Fruit fly (Drosophila melanogaster) whole organism: Measurements from ENCODE around the gene Tmep.

Experiments used
- CG8478 ChIP-seq: fragments of >200 bp; optimal IDR thresholded peaks from 2 replicates; lab custom pipeline; 2018; ENCODE audit warnings: inconsistent platforms
- Dll ChIP-seq: fragments of >200 bp; optimal IDR thresholded peaks from 2 replicates; lab custom pipeline; 2017
- EcR ChIP-seq, 2 experiments: fragments of >200 bp; optimal IDR thresholded peaks; 2 replicates each; lab custom pipeline; 2017; ENCODE audit warnings: missing biosample characterization in 2 of 2, missing genetic modification characterization in 2 of 2, missing genetic modification reagents in 2 of 2
- pan ChIP-seq: fragments of >200 bp; optimal IDR thresholded peaks from 2 replicates; lab custom pipeline; 2017
- psq ChIP-seq: fragments of >200 bp; optimal IDR thresholded peaks from 2 replicates; lab custom pipeline; 2017
- usp ChIP-seq: fragments of >200 bp; optimal IDR thresholded peaks from 2 replicates; lab custom pipeline; 2017; ENCODE audit warnings: missing biosample characterization, missing genetic modification characterization, mixed read lengths

Gene Tmep

DNA sequence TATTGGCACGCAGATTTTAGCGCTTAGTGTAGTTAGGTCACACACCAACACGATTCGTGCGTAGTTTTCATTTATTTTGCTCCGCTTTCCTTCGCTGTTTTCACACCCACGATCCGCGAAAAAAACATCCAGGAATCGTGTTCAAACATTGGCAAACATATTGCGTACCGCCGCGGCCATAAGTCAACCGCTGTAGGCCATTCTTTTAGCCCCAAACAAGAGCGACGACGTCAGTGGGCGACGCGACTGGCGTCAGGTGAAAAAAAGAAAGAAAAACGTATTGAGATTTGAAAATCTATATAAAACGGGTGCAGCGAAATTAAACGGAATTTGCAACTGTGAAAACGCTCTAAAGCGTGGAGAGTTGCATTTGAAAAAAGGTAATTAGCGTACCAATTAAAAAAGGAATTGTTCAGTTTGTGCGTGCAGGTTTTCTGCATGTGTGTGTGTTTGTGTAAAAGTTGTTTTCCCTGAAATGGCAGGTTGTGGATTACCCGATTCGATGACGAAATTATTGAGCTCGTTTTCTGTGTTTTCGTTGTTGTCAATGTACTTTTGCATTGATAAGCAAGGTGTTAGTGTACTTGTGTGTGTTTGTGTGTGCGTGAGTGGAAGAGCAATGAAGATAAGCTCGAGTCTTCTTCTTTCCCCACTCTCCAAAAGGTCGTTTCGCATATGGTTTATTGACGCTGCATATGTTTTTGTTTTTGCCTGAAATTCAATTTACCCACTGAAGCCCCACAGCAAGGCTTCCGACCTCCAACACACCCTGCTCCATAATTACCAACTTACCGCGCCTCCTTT lies at the start of gene Tmep:
TSS of gene Tmep (plus strand) at position 20 of the 804 bp plus-strand sequence.
- TF ChIP-seq pan (lab: Kevin White, UChicago) (no peak), Dll (no peak), CG8478 (lab: Kevin White, UChicago) (no peak), usp (GFP tag; lab: Kevin White, UChicago) (no peak), EcR (GFP tag; optimal IDR thresholded peaks at IDR 0.05; lab: Kevin White, UChicago) (no peak), psq (lab: Kevin White, UChicago) (no peak)

DNA sequence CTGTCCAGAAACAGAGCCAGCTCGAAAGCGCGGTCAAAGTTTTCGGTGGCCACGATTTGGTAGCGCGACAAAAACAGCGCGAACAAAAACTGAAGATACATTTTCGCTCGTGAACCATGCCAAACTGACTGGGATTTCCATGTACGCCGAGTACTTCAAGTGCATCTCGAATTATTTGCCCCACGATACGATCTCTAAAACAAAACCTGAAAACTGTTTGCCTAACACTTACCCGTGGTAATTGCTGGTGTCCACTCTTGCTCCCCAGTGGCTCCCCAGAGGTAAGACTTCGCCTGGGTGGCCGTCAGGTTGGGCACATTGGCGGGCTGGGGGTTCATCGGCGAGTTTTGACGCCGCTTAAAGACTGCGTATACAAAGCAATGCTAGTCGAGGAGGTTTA lies 37.8 kb upstream of the Tmep start, which contains the start of gene Ir62a:
TSS of gene Ir62a (minus strand) at position 101 of the 400 bp plus-strand sequence.
- TF ChIP-seq pan (lab: Kevin White, UChicago) (no peak), CG8478 (lab: Kevin White, UChicago) (no peak), Dll (no peak)

DNA sequence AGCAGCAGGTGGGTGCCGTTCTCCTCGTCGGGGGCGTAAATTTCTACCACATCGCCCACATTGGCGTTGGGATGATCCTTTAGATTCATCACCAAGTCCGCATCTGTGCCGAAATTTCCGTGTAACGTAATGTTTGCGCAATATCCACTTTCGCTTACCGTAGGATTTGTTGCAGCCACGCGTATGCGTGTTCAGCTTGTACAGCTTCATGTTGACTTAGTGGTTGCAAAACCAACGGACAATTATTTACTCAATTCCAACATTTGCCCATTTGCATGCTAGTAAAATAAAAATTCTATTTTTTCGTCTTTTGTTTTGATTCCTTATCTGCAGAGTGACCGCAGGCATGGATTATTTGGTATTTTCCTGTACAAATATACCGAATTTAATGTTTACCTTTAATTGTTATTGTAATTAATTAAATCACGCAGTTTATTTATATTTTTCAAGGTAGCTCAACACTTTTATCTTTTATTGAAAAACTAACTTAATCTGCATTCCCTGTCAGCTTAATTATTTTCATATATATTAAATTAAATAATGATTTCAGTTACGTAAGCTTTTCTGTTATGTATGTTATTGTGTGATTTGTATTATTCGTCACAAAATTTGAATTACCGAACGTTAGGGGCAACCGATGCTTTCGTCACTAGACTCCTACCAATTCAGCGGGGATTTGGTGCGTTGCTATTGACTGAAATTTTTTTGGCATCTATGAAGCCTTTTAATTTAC lies 35.1 kb upstream of the Tmep start, which contains the start of gene Iml1:
TSS of gene Iml1 (minus strand) at position 336 of the 733 bp plus-strand sequence.
- TF ChIP-seq pan (lab: Kevin White, UChicago) = no peak
- no peak for TF ChIP-seq Dll
- no peak for TF ChIP-seq EcR (GFP tag; optimal IDR thresholded peaks at IDR 0.05; lab: Kevin White, UChicago)
- no peak for TF ChIP-seq usp (GFP tag; lab: Kevin White, UChicago)

DNA sequence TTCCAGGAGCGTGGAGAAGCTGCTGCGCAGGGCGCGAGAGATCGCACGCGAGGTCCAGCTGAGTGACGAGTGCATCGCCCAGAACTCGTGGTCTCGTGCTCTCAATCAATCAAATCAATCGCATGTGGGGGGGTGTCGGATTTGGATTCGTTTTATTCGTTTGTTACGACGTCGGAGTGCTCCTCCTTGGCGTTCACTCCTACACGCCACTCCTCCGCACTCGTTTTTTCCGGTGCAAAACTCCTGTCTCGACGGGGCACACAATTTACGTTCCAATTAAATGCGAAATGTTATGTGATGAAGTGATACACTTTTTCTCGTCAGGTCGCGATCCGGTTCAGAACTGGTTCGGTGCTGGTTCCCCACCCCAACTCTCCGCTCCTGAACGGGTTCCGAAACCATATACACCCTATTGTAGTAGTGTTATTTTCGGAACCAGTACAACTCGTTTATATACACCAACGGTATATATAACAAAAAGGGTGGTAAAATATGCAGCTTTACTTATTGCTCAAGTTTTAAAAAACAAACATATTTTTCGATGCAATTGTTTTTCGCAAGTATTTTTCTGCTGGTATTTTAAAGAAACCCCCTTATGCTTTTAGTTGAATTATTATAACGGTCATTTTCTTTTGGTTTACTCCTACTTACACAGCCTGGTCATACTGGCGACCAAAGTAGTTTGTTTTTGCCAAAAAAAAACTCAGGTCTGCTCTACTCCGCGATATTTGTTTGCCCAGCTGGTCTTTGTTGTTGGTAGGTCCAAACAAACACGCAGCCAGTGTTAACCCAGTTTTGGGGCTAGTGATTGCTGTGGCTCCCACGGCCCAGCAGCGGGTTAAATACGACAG lies 32.3 kb upstream of the Tmep start, which contains the start of the genes CG12091 and pns:
TSS of gene CG12091 (minus strand) at position 349 of the 851 bp plus-strand sequence.
TSS of gene pns (plus strand) at position 651 of the 851 bp plus-strand sequence.
- TF ChIP-seq usp (GFP tag; lab: Kevin White, UChicago) (no peak), EcR (GFP tag; optimal IDR thresholded peaks at IDR 0.05; lab: Kevin White, UChicago) (no peak), psq (lab: Kevin White, UChicago) (no peak), CG8478 (lab: Kevin White, UChicago) (no peak), Dll (no peak), pan (lab: Kevin White, UChicago) (no peak)

dm6 chr3L:1537353-1537752 lies 31.6 kb upstream of the Tmep start:
- no peak for TF ChIP-seq usp (GFP tag; lab: Kevin White, UChicago)
- TF ChIP-seq psq (lab: Kevin White, UChicago) = no peak
- TF ChIP-seq CG8478 (lab: Kevin White, UChicago) = no peak
- TF ChIP-seq pan (lab: Kevin White, UChicago) = no peak
- no peak for TF ChIP-seq Dll
- TF ChIP-seq EcR (GFP tag; optimal IDR thresholded peaks at IDR 0.05; lab: Kevin White, UChicago) = no peak

- TF ChIP-seq EcR (GFP tag; optimal IDR thresholded peaks at IDR 0.05; lab: Kevin White, UChicago) (no peak), Dll (no peak), CG8478 (lab: Kevin White, UChicago) (no peak), pan (lab: Kevin White, UChicago) (no peak), psq (lab: Kevin White, UChicago) (no peak), usp (GFP tag; lab: Kevin White, UChicago) (no peak)
Measured at dm6 chr3L:1538314-1538854, 30.6 kb upstream of the Tmep start.

dm6 chr3L:1545693-1546329 lies 23.2 kb upstream of the Tmep start, which contains the start of the genes CG32313 and Pcyt1:
Gene CG32313 (minus strand): TSS chr3L:1545743.
Gene Pcyt1 (plus strand): TSS chr3L:1546092.
- TF ChIP-seq psq (lab: Kevin White, UChicago) (no peak), usp (GFP tag; lab: Kevin White, UChicago) (no peak), pan (lab: Kevin White, UChicago) (no peak), Dll (no peak), EcR (GFP tag; optimal IDR thresholded peaks at IDR 0.05; lab: Kevin White, UChicago) (no peak), CG8478 (lab: Kevin White, UChicago) (no peak)

DNA sequence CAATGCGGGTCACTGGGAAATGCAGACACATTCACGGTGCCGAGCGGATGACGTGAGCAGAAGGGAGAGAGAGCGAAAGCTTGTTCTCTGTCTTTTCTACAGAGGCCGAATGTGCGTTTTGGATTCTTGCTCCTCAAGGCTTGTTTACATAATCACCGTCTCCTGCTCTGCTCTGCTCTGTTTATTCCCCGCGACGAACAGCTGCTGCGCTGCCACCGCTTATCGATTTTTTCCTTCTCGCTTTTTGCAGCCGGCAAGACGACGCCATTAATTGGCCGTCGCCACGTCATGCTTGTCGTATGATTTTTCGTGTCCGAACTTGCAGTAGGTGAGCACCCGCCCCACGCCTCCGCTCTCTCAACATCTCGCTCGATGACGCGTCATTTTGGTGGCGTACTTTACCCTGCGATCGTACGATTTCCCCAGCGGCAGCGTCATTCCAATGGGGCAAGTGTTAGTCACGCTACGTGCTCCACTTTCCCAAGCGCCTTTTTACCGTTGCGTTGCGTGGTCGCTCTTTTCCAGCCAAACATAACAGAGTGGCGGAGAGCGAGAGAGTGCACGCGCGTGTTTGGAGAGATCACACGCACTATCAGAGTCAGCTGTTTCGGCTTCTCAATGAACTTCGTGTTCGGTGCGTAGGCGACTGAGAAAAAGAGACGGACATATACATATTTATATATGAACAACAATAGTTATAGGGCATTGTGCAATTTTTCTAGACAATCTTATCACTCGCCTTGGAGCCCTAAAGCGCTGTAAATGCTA lies 22.4 kb upstream of the Tmep start:
- peak; percentile 77 for TF ChIP-seq Dll
- no peak for TF ChIP-seq CG8478 (lab: Kevin White, UChicago)

dm6 chr3L:1547117-1547507 lies 21.9 kb upstream of the Tmep start:
- TF ChIP-seq CG8478 (lab: Kevin White, UChicago) (no peak), pan (lab: Kevin White, UChicago) (no peak), psq (lab: Kevin White, UChicago) (no peak), Dll (no peak)
